Fruit fly (Drosophila melanogaster) whole organism, prepupa: ENCODE data around the gene Atxn7.

Experiments used
- Blimp-1 ChIP-seq: fragments of 200-800 bp; sonication (Bioruptor generic); optimal IDR thresholded peaks from 3 replicates; lab custom pipeline; 2017; ENCODE audit warnings: missing biosample characterization, missing genetic modification characterization, mild to moderate bottlenecking, moderate library complexity, missing genetic modification reagents
- CG10631 ChIP-seq: fragments of 200-800 bp; sonication (Bioruptor generic); optimal IDR thresholded peaks from 2 replicates; lab custom pipeline; 2016; ENCODE audit warnings: missing biosample characterization, missing genetic modification characterization
- CG10669 ChIP-seq: fragments of 200-800 bp; sonication (Bioruptor generic); optimal IDR thresholded peaks from 3 replicates; lab custom pipeline; 2018; ENCODE audit warnings: missing biosample characterization, mild to moderate bottlenecking, missing genetic modification characterization, moderate library complexity
- CG11294 ChIP-seq: fragments of 200-800 bp; sonication (Bioruptor generic); IDR thresholded peaks from 2 replicates; pipeline ENCODE4 v1.3.6; 2022; ENCODE audit warnings: missing biosample characterization, missing genetic modification characterization
- CG11762 ChIP-seq: fragments of 200-800 bp; sonication (Bioruptor generic); optimal IDR thresholded peaks from 3 replicates; lab custom pipeline; 2016; ENCODE audit warnings: missing biosample characterization, missing genetic modification characterization; ENCODE audit not compliant: insufficient read depth
- CG11902 ChIP-seq: fragments of 200-800 bp; sonication (Bioruptor generic); optimal IDR thresholded peaks from 3 replicates; lab custom pipeline; 2016; ENCODE audit warnings: missing biosample characterization, missing genetic modification characterization
- CG15336 ChIP-seq: fragments of 200-800 bp; sonication (Bioruptor generic); IDR thresholded peaks from 2 replicates; pipeline ENCODE4 v1.3.6; 2022; ENCODE audit warnings: missing biosample characterization, missing genetic modification characterization
- CG1621 ChIP-seq: fragments of 200-800 bp; sonication (Bioruptor generic); optimal IDR thresholded peaks from 3 replicates; lab custom pipeline; 2018; ENCODE audit warnings: missing biosample characterization, mild to moderate bottlenecking, missing genetic modification characterization
- CG16779 ChIP-seq: fragments of 200-800 bp; sonication (Bioruptor generic); optimal IDR thresholded peaks from 3 replicates; lab custom pipeline; 2017; ENCODE audit warnings: missing biosample characterization, mild to moderate bottlenecking, missing genetic modification characterization
- CG32006 ChIP-seq: fragments of 200-800 bp; sonication (Bioruptor generic); optimal IDR thresholded peaks from 3 replicates; lab custom pipeline; 2017; ENCODE audit warnings: missing biosample characterization, mild to moderate bottlenecking, missing genetic modification characterization
- CG34406 ChIP-seq: fragments of 200-800 bp; sonication (Bioruptor generic); optimal IDR thresholded peaks from 3 replicates; lab custom pipeline; 2016; ENCODE audit warnings: missing biosample characterization, missing genetic modification characterization
- CG3919 ChIP-seq: fragments of 200-800 bp; sonication (Bioruptor generic); optimal IDR thresholded peaks from 3 replicates; lab custom pipeline; 2016; ENCODE audit warnings: missing biosample characterization, missing genetic modification characterization
- CG6163 ChIP-seq: fragments of 200-800 bp; sonication (Bioruptor generic); IDR thresholded peaks from 3 replicates; pipeline ENCODE4 v1.3.6; 2022; ENCODE audit warnings: missing biosample characterization, missing genetic modification characterization
- CG6854 ChIP-seq: fragments of 200-800 bp; sonication (Bioruptor generic); optimal IDR thresholded peaks from 2 replicates; lab custom pipeline; 2017; ENCODE audit warnings: missing biosample characterization, mild to moderate bottlenecking, missing genetic modification characterization
- CG7368 ChIP-seq: fragments of 200-800 bp; sonication (Bioruptor generic); optimal IDR thresholded peaks from 3 replicates; lab custom pipeline; 2016; ENCODE audit warnings: missing biosample characterization, missing genetic modification characterization
- CG8119 ChIP-seq: fragments of 200-800 bp; sonication (Bioruptor generic); IDR thresholded peaks from 3 replicates; pipeline ENCODE4 v1.3.6; 2022; ENCODE audit warnings: missing biosample characterization, missing genetic modification characterization
- CG8319 ChIP-seq: fragments of 200-800 bp; sonication (Bioruptor generic); optimal IDR thresholded peaks from 3 replicates; lab custom pipeline; 2016; ENCODE audit warnings: missing biosample characterization, missing genetic modification characterization
- CG8632 ChIP-seq: fragments of 200-800 bp; sonication (Bioruptor generic); optimal IDR thresholded peaks from 3 replicates; lab custom pipeline; 2016; ENCODE audit warnings: missing biosample characterization, missing genetic modification characterization
- CG9139 ChIP-seq: fragments of 200-800 bp; sonication (Bioruptor generic); optimal IDR thresholded peaks from 3 replicates; lab custom pipeline; 2017; ENCODE audit warnings: missing biosample characterization, mild to moderate bottlenecking, missing genetic modification characterization
- Eip75B ChIP-seq: fragments of 200-800 bp; sonication (Bioruptor generic); optimal IDR thresholded peaks from 3 replicates; lab custom pipeline; 2016; ENCODE audit warnings: missing biosample characterization, missing genetic modification characterization
- Eip78C ChIP-seq: fragments of 200-800 bp; sonication (Bioruptor generic); peaks from one replicate; lab custom pipeline; 2016; ENCODE audit warnings: missing biosample characterization, missing genetic modification characterization
- Eip93F ChIP-seq: fragments of 200-800 bp; sonication (Bioruptor generic); optimal IDR thresholded peaks from 2 replicates; lab custom pipeline; 2016; ENCODE audit warnings: missing biosample characterization, mild to moderate bottlenecking, missing genetic modification characterization
- Ets21C ChIP-seq: fragments of 200-800 bp; sonication (Bioruptor generic); optimal IDR thresholded peaks from 3 replicates; lab custom pipeline; 2016; ENCODE audit warnings: missing biosample characterization, missing genetic modification characterization
- Ets96B ChIP-seq: fragments of 200-800 bp; optimal IDR thresholded peaks from 2 replicates; lab custom pipeline; 2019; ENCODE audit warnings: missing biosample characterization, mild to moderate bottlenecking, missing genetic modification characterization, moderate library complexity
- Hr38 ChIP-seq: sonication (Bioruptor generic); optimal IDR thresholded peaks from 2 replicates; lab custom pipeline; 2016; ENCODE audit warnings: missing biosample characterization, missing genetic modification characterization
- Hr39 ChIP-seq: fragments of 200-800 bp; sonication (Bioruptor generic); optimal IDR thresholded peaks from 2 replicates; lab custom pipeline; 2016; ENCODE audit warnings: missing biosample characterization, missing genetic modification characterization
- Hr4 ChIP-seq: fragments of 200-800 bp; sonication (Bioruptor generic); optimal IDR thresholded peaks from 3 replicates; lab custom pipeline; 2016; ENCODE audit warnings: missing biosample characterization, missing genetic modification characterization
- Lpt ChIP-seq: fragments of 200-800 bp; sonication (Bioruptor generic); optimal IDR thresholded peaks from 3 replicates; lab custom pipeline; 2016; ENCODE audit warnings: missing biosample characterization, missing genetic modification characterization
- Met ChIP-seq: fragments of 200-800 bp; sonication (Bioruptor generic); optimal IDR thresholded peaks from 3 replicates; lab custom pipeline; 2016; ENCODE audit warnings: missing biosample characterization, missing genetic modification characterization
- OdsH ChIP-seq: fragments of 200-800 bp; sonication (Bioruptor generic); optimal IDR thresholded peaks from 3 replicates; lab custom pipeline; 2016; ENCODE audit warnings: missing biosample characterization, missing genetic modification characterization
- Smox ChIP-seq: fragments of 200-800 bp; sonication (Bioruptor generic); optimal IDR thresholded peaks from 3 replicates; lab custom pipeline; 2016; ENCODE audit warnings: missing biosample characterization, missing genetic modification characterization
- Sox102F ChIP-seq: fragments of 200-800 bp; sonication (Bioruptor generic); optimal IDR thresholded peaks from 2 replicates; lab custom pipeline; 2016; ENCODE audit warnings: missing biosample characterization, mild to moderate bottlenecking, missing genetic modification characterization
- Sox14 ChIP-seq: fragments of 200-800 bp; sonication (Bioruptor generic); optimal IDR thresholded peaks from 3 replicates; lab custom pipeline; 2016; ENCODE audit warnings: missing biosample characterization, missing genetic modification characterization
- Sox15 ChIP-seq: fragments of 200-800 bp; sonication (Bioruptor generic); optimal IDR thresholded peaks from 3 replicates; lab custom pipeline; 2016; ENCODE audit warnings: missing biosample characterization, missing genetic modification characterization
- achi ChIP-seq: fragments of 200-800 bp; sonication (Bioruptor generic); optimal IDR thresholded peaks from 3 replicates; lab custom pipeline; 2016; ENCODE audit warnings: missing biosample characterization, missing genetic modification characterization
- cyc ChIP-seq: fragments of 200-800 bp; sonication (Bioruptor generic); optimal IDR thresholded peaks from 3 replicates; lab custom pipeline; 2016; ENCODE audit warnings: missing biosample characterization, missing genetic modification characterization
- dac ChIP-seq: fragments of 200-800 bp; sonication (Bioruptor generic); optimal IDR thresholded peaks from 2 replicates; lab custom pipeline; 2017; ENCODE audit warnings: missing biosample characterization, mild to moderate bottlenecking, missing genetic modification characterization
- dsx ChIP-seq: fragments of 200-800 bp; optimal IDR thresholded peaks from 3 replicates; lab custom pipeline; 2019; ENCODE audit warnings: missing biosample characterization, mild to moderate bottlenecking, missing genetic modification characterization, moderate library complexity; ENCODE audit not compliant: poor library complexity, severe bottlenecking
- esn ChIP-seq: fragments of 200-800 bp; sonication (Bioruptor generic); optimal IDR thresholded peaks from 2 replicates; lab custom pipeline; 2016; ENCODE audit warnings: missing biosample characterization, mild to moderate bottlenecking, missing genetic modification characterization, moderate library complexity
- fd85E ChIP-seq: fragments of 200-800 bp; sonication (Bioruptor generic); optimal IDR thresholded peaks from 3 replicates; lab custom pipeline; 2016; ENCODE audit warnings: missing biosample characterization, missing genetic modification characterization
- fkh ChIP-seq: fragments of 200-800 bp; sonication (Bioruptor generic); optimal IDR thresholded peaks from 3 replicates; lab custom pipeline; 2017; ENCODE audit warnings: missing biosample characterization, mild to moderate bottlenecking, missing genetic modification characterization, moderate library complexity
- lz ChIP-seq: fragments of 200-800 bp; sonication (Bioruptor generic); optimal IDR thresholded peaks from 3 replicates; lab custom pipeline; 2016; ENCODE audit warnings: missing biosample characterization, missing genetic modification characterization
- net ChIP-seq: fragments of 200-800 bp; sonication (Bioruptor generic); optimal IDR thresholded peaks from 3 replicates; lab custom pipeline; 2016; ENCODE audit warnings: missing biosample characterization, missing genetic modification characterization
- pdm3 ChIP-seq: fragments of 200-800 bp; sonication (Bioruptor generic); optimal IDR thresholded peaks from 3 replicates; lab custom pipeline; 2016; ENCODE audit warnings: missing biosample characterization, missing genetic modification characterization
- salr ChIP-seq, 2 experiments: fragments of 200-800 bp; sonication (Bioruptor generic); optimal IDR thresholded peaks; 3 replicates each; lab custom pipeline; 2016 to 2018; ENCODE audit warnings: missing biosample characterization in 2 of 2, missing genetic modification characterization in 2 of 2, mild to moderate bottlenecking in 1 of 2
- spab ChIP-seq: fragments of 200-800 bp; sonication (Bioruptor generic); optimal IDR thresholded peaks from 2 replicates; lab custom pipeline; 2017; ENCODE audit warnings: missing biosample characterization, mild to moderate bottlenecking, missing genetic modification characterization, missing genetic modification reagents
- svp ChIP-seq: fragments of 200-800 bp; sonication (Bioruptor generic); peaks from one replicate; lab custom pipeline; 2016; ENCODE audit warnings: missing biosample characterization, missing genetic modification characterization
- topi ChIP-seq: fragments of 200-800 bp; sonication (Bioruptor generic); optimal IDR thresholded peaks from 3 replicates; lab custom pipeline; 2016; ENCODE audit warnings: missing biosample characterization, missing genetic modification characterization
- vri ChIP-seq: fragments of 200-800 bp; sonication (Bioruptor generic); optimal IDR thresholded peaks from 3 replicates; lab custom pipeline; 2016; ENCODE audit warnings: missing biosample characterization, mild to moderate bottlenecking, missing genetic modification characterization

Gene Atxn7

dm6 chr2L:2362808-2363394, 12.7 kb upstream of the Atxn7 start (continued):
- no peak for TF ChIP-seq Hr38
- TF ChIP-seq CG10631 (GFP tag; lab: Kevin White, UChicago): no peak

dm6 chr2L:2363626-2364147, 12.0 kb upstream of the Atxn7 start:
- peak; percentile 90 for TF ChIP-seq CG10631 (GFP tag; lab: Kevin White, UChicago)
- TF ChIP-seq Hr4 (GFP tag; lab: Kevin White, UChicago): peak; percentile 94
- peak; percentile 93 for TF ChIP-seq esn (GFP tag; lab: Kevin White, UChicago)
- TF ChIP-seq Eip75B (GFP tag; lab: Kevin White, UChicago): peak; percentile 96
- TF ChIP-seq CG32006 (GFP tag; lab: Kevin White, UChicago): peak; percentile 96
- peak; percentile 97 for TF ChIP-seq CG9139
- TF ChIP-seq Eip93F (GFP tag; lab: Kevin White, UChicago): peak; percentile 93
- peak; percentile 94 for TF ChIP-seq topi (GFP tag; lab: Kevin White, UChicago)
- TF ChIP-seq CG8119 (GFP tag; lab: Robert Waterston, UW): peak; percentile 95
- peak; percentile 98 for TF ChIP-seq CG15336 (GFP tag; lab: Robert Waterston, UW)
- peak; percentile 97 for TF ChIP-seq CG6163
- TF ChIP-seq Sox15: peak; percentile 85
- peak; percentile 86 for TF ChIP-seq Blimp-1 (GFP tag; lab: Kevin White, UChicago)
- peak; percentile 67 for TF ChIP-seq Sox14 (GFP tag; lab: Kevin White, UChicago)
- peak; percentile 94 for TF ChIP-seq CG11762
- peak; percentile 99 for TF ChIP-seq Eip78C (GFP tag; lab: Kevin White, UChicago)
- TF ChIP-seq salr (GFP tag; optimal IDR thresholded peaks at IDR 0.05; lab: Kevin White, UChicago): peak; percentile 88
- peak; percentile 96 for TF ChIP-seq fkh (GFP tag; lab: Kevin White, UChicago)
- peak; percentile 95 for TF ChIP-seq OdsH
- peak; percentile 82 for TF ChIP-seq CG11902 (GFP tag; lab: Kevin White, UChicago)
- TF ChIP-seq Sox102F (GFP tag; lab: Kevin White, UChicago): peak; percentile 92
- no peak for TF ChIP-seq Hr38
- TF ChIP-seq CG16779: peak; percentile 97
- TF ChIP-seq lz (GFP tag; lab: Kevin White, UChicago): peak; percentile 92
- peak; percentile 93 for TF ChIP-seq CG1621 (tag; lab: Kevin White, UChicago)
- TF ChIP-seq achi (GFP tag; lab: Kevin White, UChicago): peak; percentile 94
- peak; percentile 81 for TF ChIP-seq CG8319
- TF ChIP-seq dac (GFP tag; lab: Kevin White, UChicago): peak; percentile 52
- TF ChIP-seq CG7368 (GFP tag; lab: Kevin White, UChicago): peak; percentile 90
- TF ChIP-seq CG3919 (GFP tag; lab: Kevin White, UChicago): peak; percentile 95
- TF ChIP-seq pdm3 (GFP tag; lab: Kevin White, UChicago): peak; percentile 88
- peak; percentile 97 for TF ChIP-seq dsx (GFP tag; lab: Kevin White, UChicago)
- peak; percentile 92 for TF ChIP-seq CG11294 (GFP tag; lab: Robert Waterston, UW)
- TF ChIP-seq Met (GFP tag; lab: Kevin White, UChicago): peak; percentile 93
- TF ChIP-seq Hr39 (GFP tag; lab: Kevin White, UChicago): peak; percentile 87
- TF ChIP-seq CG10669 (GFP tag; lab: Kevin White, UChicago): peak; percentile 96
- TF ChIP-seq Ets96B (tag; lab: Kevin White, UChicago): peak; percentile 97
- TF ChIP-seq CG8632 (GFP tag; lab: Kevin White, UChicago): peak; percentile 96
- peak; percentile 69 for TF ChIP-seq fd85E
- peak; percentile 93 for TF ChIP-seq spab (GFP tag; lab: Kevin White, UChicago)
- peak; percentile 93 for TF ChIP-seq Lpt (GFP tag; lab: Kevin White, UChicago)
- peak; percentile 93 for TF ChIP-seq CG6854 (GFP tag; lab: Kevin White, UChicago)
- peak; percentile 64 for TF ChIP-seq Ets21C (GFP tag; lab: Kevin White, UChicago)
- peak; percentile 88 for TF ChIP-seq vri (GFP tag; lab: Kevin White, UChicago)
- peak; percentile 97 for TF ChIP-seq svp (GFP tag; lab: Kevin White, UChicago)
- peak; percentile 89 for TF ChIP-seq cyc (GFP tag; lab: Kevin White, UChicago)
- peak; percentile 95 for TF ChIP-seq Smox (GFP tag; lab: Kevin White, UChicago)
- peak; percentile 94 for TF ChIP-seq net (GFP tag; lab: Kevin White, UChicago)
- TF ChIP-seq CG34406 (GFP tag; lab: Kevin White, UChicago): peak; percentile 96
